ENCODE assay signal across 2 worm cellular contexts in genomic region chrIV:11026648-11027047, ce11.
TF ChIP-seq lines count a peak whose summit lies in the region.

No protein-coding gene starts in this region.

TF ChIP-seq in whole organism, L2 larva, 48 proteins besides CTCF, POLR2A, EP300 and RAD21 (continued from another document):
- no peak for TF ChIP-seq lin-13 (GFP tag; optimal IDR thresholded peaks at IDR 0.05; lab: Kevin White, UChicago)
- no peak for TF ChIP-seq unc-39 (tag; optimal IDR thresholded peaks at IDR 0.05; lab: Kevin White, UChicago)
- no peak for TF ChIP-seq snpc-4 (tag; optimal IDR thresholded peaks at IDR 0.05; lab: Kevin White, UChicago)
- no peak for TF ChIP-seq lin-11 (tag; optimal IDR thresholded peaks at IDR 0.05; lab: Kevin White, UChicago)
- TF ChIP-seq ceh-16 (tag; optimal IDR thresholded peaks at IDR 0.05; lab: Kevin White, UChicago): no peak
- TF ChIP-seq nhr-129 (tag; optimal IDR thresholded peaks at IDR 0.05; lab: Kevin White, UChicago): peak; percentile 46
- no peak for TF ChIP-seq nhr-25 (tag; optimal IDR thresholded peaks at IDR 0.05; lab: Kevin White, UChicago)
- no peak for TF ChIP-seq elt-1 (tag; optimal IDR thresholded peaks at IDR 0.05; lab: Kevin White, UChicago)
- TF ChIP-seq aly-2 (tag; optimal IDR thresholded peaks at IDR 0.05; lab: Kevin White, UChicago): no peak
- no peak for TF ChIP-seq nhr-10 (tag; optimal IDR thresholded peaks at IDR 0.05; lab: Kevin White, UChicago)

TF ChIP-seq in whole organism, L4 larva, 104 proteins besides CTCF, POLR2A, EP300 and RAD21 (continued from another document):
- TF ChIP-seq unc-62 (GFP tag; optimal IDR thresholded peaks at IDR 0.05 in 1 of 2; lab: Kevin White, UChicago) (no peak), unc-62 (tag; optimal IDR thresholded peaks at IDR 0.05; lab: Kevin White, UChicago) (no peak), ceh-44 (GFP tag; IDR thresholded peaks at IDR 0.05; lab: Robert Waterston, UW) (no peak), lsy-2 (tag; optimal IDR thresholded peaks at IDR 0.05; lab: Kevin White, UChicago) (peak in 1 of 2 experiments; percentile 45), nhr-48 (tag; optimal IDR thresholded peaks at IDR 0.05; lab: Kevin White, UChicago) (no peak), aha-1 (tag; lab: Kevin White, UChicago) (no peak), unc-39 (tag; optimal IDR thresholded peaks at IDR 0.05; lab: Kevin White, UChicago) (no peak), ceh-32 (tag; optimal IDR thresholded peaks at IDR 0.05; lab: Kevin White, UChicago; ENCODE audit: poor library complexity) (no peak), nhr-237 (tag; optimal IDR thresholded peaks at IDR 0.05; lab: Kevin White, UChicago) (no peak), nhr-11 (tag; optimal IDR thresholded peaks at IDR 0.05; lab: Kevin White, UChicago) (peak; percentile 34), pha-4 (GFP tag; IDR thresholded peaks at IDR 0.05; lab: Robert Waterston, UW) (no peak), pha-4 (tag; optimal IDR thresholded peaks at IDR 0.05; lab: Kevin White, UChicago) (peak; percentile 10), nhr-10 (tag; optimal IDR thresholded peaks at IDR 0.05; lab: Kevin White, UChicago) (no peak), ceh-62 (tag; optimal IDR thresholded peaks at IDR 0.05; lab: Kevin White, UChicago) (no peak), T20F7.1 (GFP tag; optimal IDR thresholded peaks at IDR 0.05; lab: Kevin White, UChicago) (no peak), lin-38 (GFP tag; IDR thresholded peaks at IDR 0.05; lab: Robert Waterston, UW) (no peak), fkh-10 (GFP tag; optimal IDR thresholded peaks at IDR 0.05; lab: Kevin White, UChicago) (peak; percentile 32), mes-2 (tag; optimal IDR thresholded peaks at IDR 0.05; lab: Kevin White, UChicago; ENCODE audit: poor library complexity, severe bottlenecking) (peak; percentile 15), F26F4.8 (GFP tag; conservative IDR thresholded peaks at IDR 0.05; lab: Robert Waterston, UW) (no peak), duxl-1 (tag; optimal IDR thresholded peaks at IDR 0.05; lab: Kevin White, UChicago; ENCODE audit: poor library complexity) (no peak), daf-12 (tag; optimal IDR thresholded peaks at IDR 0.05; lab: Kevin White, UChicago) (no peak), dve-1 (tag; optimal IDR thresholded peaks at IDR 0.05; lab: Kevin White, UChicago; ENCODE audit: insufficient read depth) (no peak), vab-7 (GFP tag; IDR thresholded peaks at IDR 0.05; lab: Robert Waterston, UW) (no peak), daf-16 (GFP tag; optimal IDR thresholded peaks at IDR 0.05; lab: Kevin White, UChicago) (no peak), daf-16 (tag; optimal IDR thresholded peaks at IDR 0.05; lab: Kevin White, UChicago) (peak; percentile 20)
